Fruit fly (Drosophila melanogaster) whole organism, embryonic: ENCODE measurements around the gene HP1b.
"Not testable (repeated sequence)": the region's sequence is repeated elsewhere in the genome, so short reads cannot be mapped to it uniquely, and the experiment has no call there.

Experiments
- CG12219 ChIP-seq: fragments of 200-800 bp; sonication (Bioruptor generic); optimal IDR thresholded peaks from 3 replicates; lab custom pipeline; 2018; ENCODE audit warnings: missing biosample characterization, mild to moderate bottlenecking, missing genetic modification characterization
- CG14441 ChIP-seq: fragments of 200-800 bp; sonication (Bioruptor generic); IDR thresholded peaks from 2 replicates; pipeline ENCODE4 v1.3.6; 2022; ENCODE audit warnings: missing biosample characterization, missing genetic modification characterization
- CG4854 ChIP-seq: fragments of 200-800 bp; sonication (Bioruptor generic); optimal IDR thresholded peaks from 2 replicates; lab custom pipeline; 2016; ENCODE audit warnings: missing biosample characterization, missing genetic modification characterization, inconsistent platforms
- CG9609 ChIP-seq: fragments of 200-800 bp; sonication (Bioruptor generic); optimal IDR thresholded peaks from 3 replicates; lab custom pipeline; 2016; ENCODE audit warnings: missing biosample characterization, missing genetic modification characterization
- HLH4C ChIP-seq: fragments of 200-800 bp; sonication (Bioruptor generic); IDR thresholded peaks from 3 replicates; pipeline ENCODE4 v1.3.6; 2022; ENCODE audit warnings: missing biosample characterization, missing genetic modification characterization; ENCODE audit not compliant: partially characterized antibody
- bbx ChIP-seq: fragments of 200-800 bp; sonication (Bioruptor generic); IDR thresholded peaks from 2 replicates; pipeline ENCODE4 v1.3.6; 2022; ENCODE audit warnings: missing biosample characterization, missing genetic modification characterization; ENCODE audit not compliant: partially characterized antibody
- chif ChIP-seq, 2 experiments: fragments of 200-800 bp; sonication (Bioruptor generic); optimal IDR thresholded peaks; 3 replicates each; lab custom pipeline; 2016; ENCODE audit warnings: missing biosample characterization in 2 of 2, missing genetic modification characterization in 2 of 2

- TF ChIP-seq CG4854 (GFP tag; lab: Kevin White, UChicago); chif (GFP tag; optimal IDR thresholded peaks at IDR 0.05; lab: Kevin White, UChicago); CG12219 (GFP tag; lab: Kevin White, UChicago); CG9609; CG14441 (GFP tag; lab: Robert Waterston, UW): not testable (repeated sequence)
- TF ChIP-seq HLH4C (GFP tag; lab: Robert Waterston, UW) (peak; percentile 60; the same call in 1 of the 3 replicates), bbx (GFP tag; lab: Robert Waterston, UW) (peak; percentile 36; the same call in 1 of the 2 replicates)
Observed at dm6 chrX:9087920-9088417, 7.1 kb downstream of the HP1b start, which contains the start of gene CG6999.
